Fruit fly (Drosophila melanogaster) Kc167 (cell line): ENCODE data around the gene Indy.

Experiments used
- Myc ChIP-seq: fragments of >200 bp; optimal IDR thresholded peaks from 2 replicates; lab custom pipeline; 2017; ENCODE audit warnings: missing external identifiers
- Sin3A ChIP-seq: fragments of >200 bp; optimal IDR thresholded peaks from 2 replicates; lab custom pipeline; 2018; ENCODE audit warnings: missing external identifiers
- h ChIP-seq: fragments of >200 bp; optimal IDR thresholded peaks from 3 replicates; lab custom pipeline; 2018; ENCODE audit warnings: missing external identifiers
- insv ChIP-seq: fragments of >200 bp; optimal IDR thresholded peaks from 3 replicates; lab custom pipeline; 2018; ENCODE audit warnings: missing external identifiers
- psq ChIP-seq: fragments of >200 bp; optimal IDR thresholded peaks from 2 replicates; lab custom pipeline; 2017; ENCODE audit warnings: missing external identifiers
- ttk ChIP-seq: sonication (Bioruptor generic); optimal IDR thresholded peaks from 2 replicates; lab custom pipeline; 2017; ENCODE audit warnings: missing external identifiers

Gene Indy

DNA sequence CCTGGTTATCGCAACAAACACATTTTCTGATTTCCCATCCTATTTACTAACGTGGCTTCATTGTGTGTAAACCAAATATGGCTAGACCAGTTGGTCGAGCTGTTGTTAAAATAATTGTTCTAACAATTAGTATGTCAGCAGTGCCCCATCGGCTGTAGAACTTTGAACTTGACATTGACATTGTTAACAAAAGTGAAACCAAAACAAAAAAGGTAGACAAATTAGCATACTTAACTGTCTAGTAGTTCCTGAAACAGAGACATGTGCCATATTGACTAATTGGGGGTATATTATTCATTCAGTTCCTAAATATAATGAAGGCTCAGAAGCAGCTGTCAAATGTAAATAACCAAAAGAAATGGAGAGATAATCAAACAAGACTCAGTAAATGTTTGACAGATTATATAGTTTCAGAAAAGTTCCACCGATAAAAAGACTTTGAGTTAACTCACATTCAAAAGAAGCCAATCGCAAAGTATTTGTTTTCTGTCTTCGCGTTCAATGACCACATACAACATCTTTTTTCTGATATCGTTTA, 8.3 kb downstream of the Indy start:
- TF ChIP-seq h (lab: Kevin White, UChicago) (no peak), Sin3A (lab: Kevin White, UChicago) (no peak), insv (lab: Kevin White, UChicago) (no peak), psq (lab: Kevin White, UChicago) (no peak), Myc (no peak), ttk (lab: Kevin White, UChicago) (no peak)

DNA sequence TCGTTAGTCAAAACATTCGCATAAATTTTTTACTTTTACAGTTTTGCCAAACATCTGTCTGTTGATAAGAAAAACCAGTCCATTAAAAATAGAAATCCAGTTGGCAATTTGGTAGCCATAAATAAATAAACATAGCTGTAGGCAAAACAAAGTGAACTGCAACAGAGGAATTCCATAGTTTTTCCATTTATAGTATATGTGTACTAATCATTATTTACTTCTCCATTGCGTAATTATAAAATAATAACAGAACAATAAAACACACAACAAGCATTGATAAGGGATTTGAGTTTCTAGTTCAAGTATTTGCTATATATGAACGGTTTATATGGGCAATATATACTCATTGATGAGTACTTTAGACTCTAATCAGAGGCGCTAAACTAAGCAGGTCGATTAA, 9.4 kb downstream of the Indy start:
- no peak for TF ChIP-seq psq (lab: Kevin White, UChicago)
- no peak for TF ChIP-seq Sin3A (lab: Kevin White, UChicago)
- no peak for TF ChIP-seq Myc
- no peak for TF ChIP-seq ttk (lab: Kevin White, UChicago)
- TF ChIP-seq insv (lab: Kevin White, UChicago) = no peak
- TF ChIP-seq h (lab: Kevin White, UChicago) = no peak

DNA sequence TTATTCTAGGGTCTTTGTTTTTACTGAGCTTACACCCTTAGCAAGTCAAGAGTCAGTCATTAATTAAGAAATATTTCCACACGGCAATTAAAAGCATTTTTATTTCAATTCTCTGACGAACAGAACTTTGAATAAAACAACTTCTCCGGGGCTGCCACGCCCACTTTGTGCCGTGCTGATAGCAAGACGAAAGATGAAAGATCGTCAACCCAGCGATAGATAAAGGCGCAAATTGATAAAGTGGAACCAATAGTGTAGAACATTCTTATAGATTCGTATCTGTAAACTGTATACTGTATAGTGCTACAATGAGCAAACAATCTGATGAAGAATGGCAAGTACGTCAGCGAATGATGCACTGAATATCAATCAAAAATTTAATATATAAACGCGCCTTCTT, 11.1 kb downstream of the Indy start:
- no peak for TF ChIP-seq insv (lab: Kevin White, UChicago)
- TF ChIP-seq h (lab: Kevin White, UChicago) = no peak
- TF ChIP-seq psq (lab: Kevin White, UChicago) = no peak
- no peak for TF ChIP-seq Myc
- TF ChIP-seq Sin3A (lab: Kevin White, UChicago) = no peak
- TF ChIP-seq ttk (lab: Kevin White, UChicago) = no peak

DNA sequence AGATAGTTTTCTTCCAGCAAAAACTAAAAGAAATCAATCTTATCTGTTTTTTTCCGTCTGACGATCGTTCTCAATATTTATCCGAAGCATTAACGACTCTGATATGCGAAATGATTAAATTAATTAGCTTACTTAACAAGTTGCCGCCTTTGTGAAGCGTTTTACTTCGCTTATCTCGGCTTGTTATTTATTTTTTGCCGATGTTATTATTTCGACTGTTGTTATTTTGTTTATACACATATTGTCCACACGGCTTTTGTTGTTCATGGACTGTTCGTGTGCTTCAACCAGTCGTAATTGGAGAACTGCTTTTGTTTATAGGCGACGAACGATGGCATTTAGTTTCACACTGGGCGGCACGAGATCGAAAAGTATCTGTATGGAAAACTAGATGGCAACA, 12.8 kb downstream of the Indy start:
- no peak for TF ChIP-seq Myc
- TF ChIP-seq h (lab: Kevin White, UChicago) = no peak
- TF ChIP-seq insv (lab: Kevin White, UChicago) = no peak
- no peak for TF ChIP-seq psq (lab: Kevin White, UChicago)
- no peak for TF ChIP-seq ttk (lab: Kevin White, UChicago)
- no peak for TF ChIP-seq Sin3A (lab: Kevin White, UChicago)

DNA sequence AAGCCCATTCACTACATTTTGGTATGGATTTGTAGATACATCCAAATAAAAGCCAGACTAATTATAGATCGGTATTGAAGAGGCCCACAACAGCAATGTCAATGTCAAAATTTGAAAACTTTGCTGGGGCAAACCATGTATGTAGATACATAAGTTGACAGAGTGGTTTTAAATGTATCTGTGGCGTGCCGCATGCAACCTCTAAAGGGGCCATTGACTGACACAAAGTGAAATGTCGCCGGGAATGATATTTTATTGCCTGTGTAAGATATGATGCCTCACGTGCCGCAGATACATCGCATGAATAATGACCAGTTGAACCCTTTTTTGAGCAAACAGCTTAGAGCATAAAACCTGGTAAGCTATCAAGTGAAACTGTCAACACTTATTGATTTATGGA, 13.4 kb downstream of the Indy start:
- TF ChIP-seq insv (lab: Kevin White, UChicago) = no peak
- no peak for TF ChIP-seq h (lab: Kevin White, UChicago)
- TF ChIP-seq ttk (lab: Kevin White, UChicago) = no peak
- TF ChIP-seq Myc = no peak
- no peak for TF ChIP-seq psq (lab: Kevin White, UChicago)
- TF ChIP-seq Sin3A (lab: Kevin White, UChicago) = no peak

DNA sequence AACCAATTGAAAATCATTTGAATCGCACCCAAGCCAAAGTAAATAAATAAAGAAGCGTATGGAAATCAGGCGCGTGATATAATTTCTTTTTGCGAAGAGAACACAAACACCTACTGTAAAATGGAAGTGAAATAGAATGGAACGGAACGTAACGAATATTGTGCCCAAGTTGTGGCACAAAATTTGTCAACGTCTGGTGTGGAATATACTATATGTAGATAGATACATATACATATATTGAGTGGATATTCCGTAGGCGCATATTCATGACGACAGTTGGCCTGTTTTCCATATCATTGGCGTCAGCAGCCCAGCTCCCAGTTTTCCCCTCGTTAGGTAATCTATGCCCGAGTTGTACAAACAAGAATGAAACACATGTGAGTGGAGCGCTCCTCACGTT, 13.9 kb downstream of the Indy start:
- TF ChIP-seq psq (lab: Kevin White, UChicago) = no peak
- TF ChIP-seq Myc = no peak
- no peak for TF ChIP-seq h (lab: Kevin White, UChicago)

DNA sequence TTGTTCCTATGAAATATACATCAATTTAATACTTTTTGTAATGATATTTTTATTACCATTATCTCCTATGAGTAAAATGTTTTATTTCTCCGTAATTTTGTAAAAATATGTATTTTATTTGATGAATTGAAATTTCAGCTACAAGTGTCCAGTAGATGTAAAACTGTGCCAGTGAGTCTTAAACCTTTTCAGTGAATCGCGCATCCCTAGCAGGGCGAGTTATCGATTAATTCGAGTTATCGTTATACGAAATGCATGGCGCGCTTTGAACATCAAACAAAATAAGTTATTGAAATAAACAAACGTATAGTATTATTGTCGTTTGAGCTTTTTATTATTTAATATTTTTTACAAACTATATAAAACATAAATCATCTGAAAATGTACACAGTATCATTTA, 17.7 kb downstream of the Indy start:
- TF ChIP-seq Sin3A (lab: Kevin White, UChicago) = no peak
- no peak for TF ChIP-seq insv (lab: Kevin White, UChicago)
- TF ChIP-seq psq (lab: Kevin White, UChicago) = no peak
- no peak for TF ChIP-seq h (lab: Kevin White, UChicago)
- TF ChIP-seq Myc = no peak
- TF ChIP-seq ttk (lab: Kevin White, UChicago) = no peak

DNA sequence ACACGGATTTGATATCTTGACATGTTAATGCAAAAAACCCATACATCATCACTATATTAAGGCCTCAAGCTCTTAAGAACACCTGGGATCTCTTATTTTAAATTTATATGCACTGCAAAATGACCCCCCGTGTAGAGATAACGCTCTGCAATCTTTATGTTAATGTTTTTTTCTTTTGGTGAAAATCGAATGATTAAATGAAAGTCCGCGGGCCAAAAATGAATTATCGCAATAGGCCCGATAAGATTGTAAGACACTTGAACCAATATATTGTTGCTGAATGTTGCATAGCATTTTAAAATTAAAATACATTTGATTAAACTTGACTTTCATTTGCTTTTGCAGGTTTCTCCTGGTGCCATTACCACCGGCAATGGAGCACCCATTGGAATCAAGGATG, 20.1 kb downstream of the Indy start:
- TF ChIP-seq insv (lab: Kevin White, UChicago) (no peak), ttk (lab: Kevin White, UChicago) (no peak), Sin3A (lab: Kevin White, UChicago) (no peak), Myc (no peak), psq (lab: Kevin White, UChicago) (no peak)

DNA sequence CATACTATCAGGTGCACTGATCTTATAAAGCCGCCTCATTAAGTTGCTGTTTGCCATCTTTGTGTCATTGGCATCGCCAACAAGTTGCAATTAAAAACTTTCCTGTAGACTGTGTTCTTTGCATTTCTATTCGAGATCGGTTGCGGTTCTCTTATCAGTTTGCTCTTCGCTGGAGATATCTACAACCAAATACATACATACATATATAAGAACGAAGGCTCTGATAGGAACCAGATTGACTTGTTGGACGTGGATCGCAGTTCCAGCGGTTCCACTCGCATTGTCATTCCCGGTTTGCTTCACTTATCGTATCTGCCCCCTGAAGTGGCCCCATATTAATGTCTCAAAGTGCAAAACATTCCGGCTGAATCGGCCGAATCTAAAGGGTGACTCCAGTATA, 21.2 kb downstream of the Indy start:
- TF ChIP-seq psq (lab: Kevin White, UChicago) = no peak
- TF ChIP-seq h (lab: Kevin White, UChicago) = no peak
- TF ChIP-seq insv (lab: Kevin White, UChicago) = no peak
- no peak for TF ChIP-seq Myc
- TF ChIP-seq ttk (lab: Kevin White, UChicago) = no peak
- no peak for TF ChIP-seq Sin3A (lab: Kevin White, UChicago)

DNA sequence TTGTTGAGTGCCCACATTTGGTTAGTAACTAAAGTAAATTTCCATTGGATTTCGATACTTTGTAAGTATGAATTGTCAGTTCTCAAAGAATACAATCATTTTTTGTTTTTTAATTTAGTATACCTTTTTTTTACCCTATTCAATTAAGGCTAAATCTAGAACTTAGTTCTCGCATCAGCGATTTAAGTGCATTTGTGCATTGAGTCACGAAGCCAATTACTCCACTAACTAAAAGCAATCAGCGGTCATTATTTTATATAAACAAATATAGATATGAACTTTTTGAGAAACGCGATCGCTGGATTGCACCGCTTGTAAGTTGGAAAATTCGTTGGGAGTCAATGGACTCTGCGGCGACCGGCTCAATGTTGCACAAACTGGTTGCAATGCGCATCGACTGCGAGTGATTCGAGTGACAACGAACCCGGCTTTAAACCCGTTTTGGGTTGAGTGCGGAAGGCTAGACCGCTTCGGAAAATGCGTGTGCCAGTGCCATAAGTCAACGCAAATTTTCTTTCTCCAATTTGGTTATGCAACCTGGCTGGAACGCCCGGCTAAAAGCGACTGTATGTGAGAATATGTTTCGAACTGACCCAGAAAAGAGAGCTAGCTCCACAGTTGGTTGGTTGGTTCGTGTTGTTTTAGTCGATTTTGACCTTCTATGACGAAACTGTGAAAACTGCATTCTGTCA, 22.1 kb downstream of the Indy start:
- no peak for TF ChIP-seq Myc
- no peak for TF ChIP-seq ttk (lab: Kevin White, UChicago)
- TF ChIP-seq insv (lab: Kevin White, UChicago) = no peak
- no peak for TF ChIP-seq Sin3A (lab: Kevin White, UChicago)
- no peak for TF ChIP-seq h (lab: Kevin White, UChicago)
- TF ChIP-seq psq (lab: Kevin White, UChicago) = no peak

DNA sequence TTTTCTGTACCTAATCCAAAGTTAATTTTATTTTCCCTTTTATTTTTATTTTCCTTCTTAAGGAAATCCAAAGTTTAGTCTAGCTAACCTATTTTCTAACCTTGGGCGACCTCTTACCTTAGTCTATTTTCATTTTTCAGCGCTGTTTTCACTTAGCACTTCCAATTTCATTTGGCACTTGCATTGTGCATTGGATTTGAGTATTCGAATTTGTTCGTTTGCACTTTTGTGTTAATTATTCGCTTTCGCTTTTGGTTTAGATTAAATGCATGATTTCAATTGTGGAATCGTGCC, 22.9 kb downstream of the Indy start:
- TF ChIP-seq psq (lab: Kevin White, UChicago) (no peak), ttk (lab: Kevin White, UChicago) (no peak)

DNA sequence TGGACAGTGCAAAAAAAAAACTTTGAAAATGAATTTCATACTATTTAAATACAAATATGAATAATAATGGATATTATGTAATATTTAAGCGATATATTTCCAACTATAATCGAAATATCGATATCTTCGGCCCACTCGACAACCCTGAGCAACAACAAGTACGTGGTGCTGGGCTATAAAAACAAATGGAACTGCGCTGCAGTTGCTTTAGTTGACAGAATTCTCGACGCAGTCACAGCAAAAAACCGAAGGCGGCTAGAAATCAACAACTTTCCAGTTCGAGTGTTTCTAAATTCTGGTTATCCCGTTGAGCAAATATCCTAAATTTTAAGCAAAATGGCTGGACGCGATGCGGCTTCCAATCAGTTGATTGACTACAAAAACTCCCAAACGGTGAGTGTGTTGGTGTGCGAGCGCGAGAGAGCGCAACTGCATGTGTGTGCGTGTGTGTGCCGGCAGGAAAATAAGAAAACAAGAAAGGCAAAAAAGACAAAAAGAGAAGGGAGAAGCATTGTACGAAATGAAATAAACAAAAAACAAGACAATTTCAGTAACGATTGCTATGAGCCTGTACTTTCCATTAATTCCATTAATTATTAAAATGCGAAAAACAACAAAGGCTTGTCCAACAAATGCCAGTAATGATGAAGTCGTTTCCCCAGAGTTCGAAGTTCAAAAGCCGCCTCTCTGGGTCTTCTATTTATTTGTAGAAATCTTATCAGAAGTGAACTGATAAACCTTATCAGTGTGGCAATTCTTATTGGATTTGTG, 23.4 kb downstream of the Indy start, which contains the start of gene Cat:
TSS of gene Cat (plus strand) at position 155 of the 771 bp plus-strand sequence.
- TF ChIP-seq psq (lab: Kevin White, UChicago) = no peak
- no peak for TF ChIP-seq insv (lab: Kevin White, UChicago)
- TF ChIP-seq Myc = no peak
- no peak for TF ChIP-seq ttk (lab: Kevin White, UChicago)
- TF ChIP-seq Sin3A (lab: Kevin White, UChicago) = no peak
- no peak for TF ChIP-seq h (lab: Kevin White, UChicago)
